Worm (Caenorhabditis elegans): ENCODE results near the gene Y54E2A.5.

The Y54E2A.5 gene

ce11 chrII:14794935-14795454 lies 37.4 kb upstream of the Y54E2A.5 start, which contains the start of gene eif-3.B (continued):
- TF ChIP-seq T23F11.4 (GFP tag; optimal IDR thresholded peaks at IDR 0.05) (no peak), fkh-6 (tag; optimal IDR thresholded peaks at IDR 0.05) (peak; percentile 79), gmeb-2 (tag; optimal IDR thresholded peaks at IDR 0.05) (no peak), lim-6 (tag; optimal IDR thresholded peaks at IDR 0.05) (peak; percentile 83), C08G9.2 (tag; optimal IDR thresholded peaks at IDR 0.05) (peak; percentile 97), sox-4 (tag; optimal IDR thresholded peaks at IDR 0.05) (no peak), ceh-30 (tag; optimal IDR thresholded peaks at IDR 0.05) (peak; percentile 70), ceh-2 (tag; optimal IDR thresholded peaks at IDR 0.05) (peak; percentile 94), ahr-1 (tag; optimal IDR thresholded peaks at IDR 0.05) (no peak), odd-2 (tag; optimal IDR thresholded peaks at IDR 0.05) (no peak), hlh-6 (tag; optimal IDR thresholded peaks at IDR 0.05) (no peak), npax-4 (tag; optimal IDR thresholded peaks at IDR 0.05) (no peak), ztf-16 (tag; optimal IDR thresholded peaks at IDR 0.05) (peak; percentile 5), hlh-15 (tag; optimal IDR thresholded peaks at IDR 0.05) (peak; percentile 15), hlh-8 (tag; optimal IDR thresholded peaks at IDR 0.05) (peak; percentile 81), pha-2 (tag; optimal IDR thresholded peaks at IDR 0.05) (no peak), pqm-1 (tag; optimal IDR thresholded peaks at IDR 0.05) (peak; percentile 69), che-1 (tag; optimal IDR thresholded peaks at IDR 0.05) (no peak), ceh-6 (GFP tag; optimal IDR thresholded peaks at IDR 0.05) (no peak), ceh-18 (tag; optimal IDR thresholded peaks at IDR 0.05) (peak; percentile 76), F13H6.1 (tag; optimal IDR thresholded peaks at IDR 0.05) (peak; percentile 67), mec-3 (tag; optimal IDR thresholded peaks at IDR 0.05; ENCODE audit: borderline replicate concordance) (peak; percentile 84), pat-9 (tag; optimal IDR thresholded peaks at IDR 0.05) (no peak), K02D7.2 (tag; optimal IDR thresholded peaks at IDR 0.05) (no peak), zip-5 (tag; optimal IDR thresholded peaks at IDR 0.05) (peak; percentile 81), ama-1 (optimal IDR thresholded peaks at IDR 0.05) (no peak), Y22D7AL.16 (tag; optimal IDR thresholded peaks at IDR 0.05) (no peak), ceh-31 (tag; optimal IDR thresholded peaks at IDR 0.05) (peak; percentile 98), hlh-30 (tag; optimal IDR thresholded peaks at IDR 0.05; ENCODE audit: insufficient read depth) (no peak), elt-2 (tag; optimal IDR thresholded peaks at IDR 0.05) (peak; percentile 56), hlh-13 (GFP tag; optimal IDR thresholded peaks at IDR 0.05) (no peak), nhr-11 (tag; optimal IDR thresholded peaks at IDR 0.05) (no peak), ceh-9 (tag; optimal IDR thresholded peaks at IDR 0.05) (no peak), tbx-2 (tag; optimal IDR thresholded peaks at IDR 0.05) (peak; percentile 94), unc-86 (tag; optimal IDR thresholded peaks at IDR 0.05) (peak; percentile 56), ceh-24 (tag; optimal IDR thresholded peaks at IDR 0.05) (no peak), ceh-45 (GFP tag; IDR thresholded peaks at IDR 0.05) (no peak), eyg-1 (tag; optimal IDR thresholded peaks at IDR 0.05) (peak; percentile 51), sdc-2 (tag; optimal IDR thresholded peaks at IDR 0.05) (no peak), lin-11 (tag; optimal IDR thresholded peaks at IDR 0.05) (no peak), tbx-7 (tag; optimal IDR thresholded peaks at IDR 0.05) (peak; percentile 89), ceh-22 (tag; optimal IDR thresholded peaks at IDR 0.05) (no peak), rnt-1 (tag; optimal IDR thresholded peaks at IDR 0.05) (peak; percentile 78), pax-1 (tag; optimal IDR thresholded peaks at IDR 0.05) (peak; percentile 76), dmd-4 (tag; optimal IDR thresholded peaks at IDR 0.05; ENCODE audit: borderline replicate concordance) (no peak), ets-4 (tag; optimal IDR thresholded peaks at IDR 0.05) (peak; percentile 91), ceh-19 (GFP tag; optimal IDR thresholded peaks at IDR 0.05) (no peak), pha-4 (tag; optimal IDR thresholded peaks at IDR 0.05) (no peak)

Data from whole organism, late embryonic.